Fruit fly (Drosophila melanogaster) Kc167 (cell line): ENCODE results near the gene CG5938.

Experiments used
- Myc ChIP-seq: fragments of >200 bp; optimal IDR thresholded peaks from 2 replicates; lab custom pipeline; 2017; ENCODE audit warnings: missing external identifiers
- Sin3A ChIP-seq: fragments of >200 bp; optimal IDR thresholded peaks from 2 replicates; lab custom pipeline; 2018; ENCODE audit warnings: missing external identifiers
- h ChIP-seq: fragments of >200 bp; optimal IDR thresholded peaks from 3 replicates; lab custom pipeline; 2018; ENCODE audit warnings: missing external identifiers
- insv ChIP-seq: fragments of >200 bp; optimal IDR thresholded peaks from 3 replicates; lab custom pipeline; 2018; ENCODE audit warnings: missing external identifiers
- psq ChIP-seq: fragments of >200 bp; optimal IDR thresholded peaks from 2 replicates; lab custom pipeline; 2017; ENCODE audit warnings: missing external identifiers
- ttk ChIP-seq: sonication (Bioruptor generic); optimal IDR thresholded peaks from 2 replicates; lab custom pipeline; 2017; ENCODE audit warnings: missing external identifiers

DNA sequence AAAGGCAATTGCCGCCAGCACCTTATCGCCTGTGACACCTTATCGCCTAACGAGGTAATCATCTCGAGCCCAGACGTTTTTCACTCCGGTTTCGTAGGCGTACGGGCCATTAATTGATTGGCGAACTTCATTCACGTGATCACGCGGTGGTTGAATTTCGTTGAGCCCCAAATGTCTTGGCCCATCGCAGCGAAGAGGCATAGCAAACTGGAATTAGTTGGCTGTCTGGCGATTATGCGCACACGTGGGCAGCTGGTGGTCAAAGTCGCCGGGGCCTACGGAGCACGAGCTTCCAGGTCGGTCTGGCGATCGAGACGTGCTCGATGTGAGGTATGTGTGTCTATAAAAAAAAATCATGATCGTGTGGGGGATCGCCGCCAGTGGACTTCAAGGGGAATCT lies 18.5 kb downstream of the CG5938 start:
- no peak for TF ChIP-seq psq (lab: Kevin White, UChicago)
- no peak for TF ChIP-seq Myc (lab: Kevin White, UChicago)
- TF ChIP-seq h (lab: Kevin White, UChicago), result no peak
- no peak for TF ChIP-seq insv
- no peak for TF ChIP-seq ttk (lab: Kevin White, UChicago)
- TF ChIP-seq Sin3A (lab: Kevin White, UChicago), result no peak
